Worm (Caenorhabditis elegans) whole organism, young adult: ENCODE measurements around the gene T27E7.9.

Source experiments
- F55B11.4 ChIP-seq: sonication (generic microtip); optimal IDR thresholded peaks from 2 replicates; lab custom pipeline; 2016; ENCODE audit warnings: missing compliant biosample characterization, missing genetic modification characterization, borderline replicate concordance; ENCODE audit not compliant: insufficient read depth
- Y79H2A.3 ChIP-seq: fragments of 200-800 bp; sonication (Bioruptor generic); conservative IDR thresholded peaks from 2 replicates; pipeline ENCODE4 v1.3.6; 2022; ENCODE audit warnings: missing genetic modification reagents, missing genetic modification characterization, missing compliant biosample characterization
- him-1 ChIP-seq: sonication (generic microtip); optimal IDR thresholded peaks from 2 replicates; lab custom pipeline; 2016; ENCODE audit warnings: missing genotype, missing genetic modification reagents, missing genetic modification characterization, missing compliant biosample characterization
- let-526 ChIP-seq: fragments of 200-800 bp; sonication (Bioruptor generic); IDR thresholded peaks from 2 replicates; pipeline ENCODE4 v1.3.6; 2022; ENCODE audit warnings: missing genetic modification reagents, missing genetic modification characterization, missing compliant biosample characterization
- pha-4 ChIP-seq: fragments of 150-350 bp; sonication (generic microtip); optimal IDR thresholded peaks from 2 replicates; lab custom pipeline; 2014; ENCODE audit warnings: missing biosample characterization, missing genetic modification reagents, missing genetic modification characterization
- rpc-1 ChIP-seq, 2 experiments: fragments of 150-350 bp in 1 of 2; sonication (generic microtip) in 1 of 2; optimal IDR thresholded peaks; 2 replicates each; lab custom pipeline; 2014 to 2018; ENCODE audit warnings: missing biosample characterization in 1 of 2, missing genetic modification characterization in 1 of 2, missing genetic modification reagents in 1 of 2, missing genotype in 1 of 2

ce11 chrIV:14571626-14572025 is 22.4 kb upstream of the T27E7.9 start:
- no peak for TF ChIP-seq Y79H2A.3 (GFP tag; lab: Robert Waterston, UW)
- TF ChIP-seq let-526 (GFP tag; lab: Robert Waterston, UW): no peak
- no peak for TF ChIP-seq rpc-1 (optimal IDR thresholded peaks at IDR 0.05; lab: Kevin White, UChicago)
- TF ChIP-seq rpc-1 (tag; optimal IDR thresholded peaks at IDR 0.05; lab: Kevin White, UChicago): no peak
- no peak for TF ChIP-seq F55B11.4 (tag; lab: Kevin White, UChicago)
- no peak for TF ChIP-seq pha-4 (tag; lab: Kevin White, UChicago)
- no peak for TF ChIP-seq him-1 (tag; lab: Kevin White, UChicago)
